Fruit fly (Drosophila melanogaster) whole organism, wandering third instar larva: ENCODE results near the gene CG14829.

Experiments used
- CG32264 ChIP-seq: fragments of 200-800 bp; sonication (Bioruptor generic); optimal IDR thresholded peaks from 2 replicates; lab custom pipeline; 2016; ENCODE audit warnings: missing biosample characterization, missing genetic modification characterization
- Dfd ChIP-seq: fragments of >200 bp; optimal IDR thresholded peaks from 2 replicates; lab custom pipeline; 2017; ENCODE audit warnings: missing biosample characterization, missing genetic modification characterization
- GATAd ChIP-seq: sonication (Bioruptor generic); optimal IDR thresholded peaks from 2 replicates; lab custom pipeline; 2016; ENCODE audit warnings: missing biosample characterization, missing genetic modification characterization
- Hnf4 ChIP-seq: fragments of 200-800 bp; sonication (Bioruptor generic); optimal IDR thresholded peaks from 2 replicates; lab custom pipeline; 2016; ENCODE audit warnings: missing biosample characterization, mild to moderate bottlenecking, missing genetic modification characterization
- br ChIP-seq: fragments of 200-800 bp; sonication (Bioruptor generic); optimal IDR thresholded peaks from 2 replicates; lab custom pipeline; 2016; ENCODE audit warnings: missing biosample characterization, missing genetic modification characterization
- dl ChIP-seq, 2 experiments: fragments of 175-275, 200-275 bp in 1 of 2; fragments of 200-275 bp in 1 of 2; sonication (Bioruptor generic); optimal IDR thresholded peaks; lab custom pipeline; 2018; ENCODE audit warnings: mild to moderate bottlenecking in 2 of 2, missing biosample characterization in 2 of 2, missing genetic modification characterization in 2 of 2, moderate library complexity in 2 of 2; ENCODE audit not compliant: partially characterized antibody in 2 of 2, insufficient read depth in 1 of 2
- sv ChIP-seq: fragments of 200-800 bp; sonication (Bioruptor generic); optimal IDR thresholded peaks from 3 replicates; lab custom pipeline; 2016; ENCODE audit warnings: missing biosample characterization, missing genetic modification characterization
- usp ChIP-seq: fragments of >200 bp; optimal IDR thresholded peaks from 2 replicates; lab custom pipeline; 2017; ENCODE audit warnings: missing biosample characterization, missing genetic modification characterization

- TF ChIP-seq dl (GFP tag; optimal IDR thresholded peaks at IDR 0.05; lab: Kevin White, UChicago; ENCODE audit: insufficient read depth in 1 of 2, partially characterized antibody in 2 of 2) (no peak), sv (no peak), CG32264 (GFP tag; lab: Kevin White, UChicago) (no peak), Hnf4 (GFP tag; lab: Kevin White, UChicago) (no peak), GATAd (GFP tag; lab: Kevin White, UChicago) (no peak), usp (GFP tag; lab: Kevin White, UChicago) (no peak), Dfd (GFP tag; lab: Kevin White, UChicago) (no peak), br (GFP tag; lab: Kevin White, UChicago) (no peak)
Measured at dm6 chr3L:7238072-7238759, at the start of gene CG14829, which contains the start of gene BHD.
